Worm (Caenorhabditis elegans) whole organism, L4 larva: ENCODE measurements around the gene W03D2.9.

Experiments
- F10B5.3 ChIP-seq: sonication (generic microtip); optimal IDR thresholded peaks from 2 replicates; lab custom pipeline; 2016; ENCODE audit warnings: mild to moderate bottlenecking, missing genetic modification characterization, missing compliant biosample characterization
- ZK337.2 ChIP-seq: fragments of 200-800 bp; sonication (Bioruptor generic); IDR thresholded peaks from 2 replicates; pipeline ENCODE4 v1.3.6; 2022; ENCODE audit warnings: missing genetic modification reagents, missing genetic modification characterization, missing compliant biosample characterization
- aha-1 ChIP-seq: fragments of 150-350 bp; peaks from one replicate; lab custom pipeline; 2014; ENCODE audit warnings: missing biosample characterization, missing genetic modification characterization
- ama-1 ChIP-seq: fragments of 150-350 bp; optimal IDR thresholded peaks from 2 replicates; lab custom pipeline; 2014; ENCODE audit warnings: inconsistent platforms, mixed read lengths
- ces-1 ChIP-seq: fragments of 150-350 bp; sonication (generic microtip); optimal IDR thresholded peaks from 4 replicates; lab custom pipeline; 2014; ENCODE audit warnings: missing biosample characterization, missing genetic modification reagents, missing genetic modification characterization
- daf-16 ChIP-seq, 3 experiments: sonication (generic microtip); optimal IDR thresholded peaks; 2 replicates each; lab custom pipeline; 2016 to 2017; ENCODE audit warnings: missing genetic modification characterization in 3 of 3, missing genetic modification reagents in 3 of 3, mild to moderate bottlenecking in 2 of 3, missing compliant biosample characterization in 2 of 3, missing biosample characterization in 1 of 3, moderate library complexity in 1 of 3
- dmd-6 ChIP-seq: fragments of 200-800 bp; sonication (Bioruptor generic); IDR thresholded peaks from 2 replicates; pipeline ENCODE4 v1.3.6; 2022; ENCODE audit warnings: missing genetic modification reagents, missing genetic modification characterization, missing compliant biosample characterization
- dmd-8 ChIP-seq: fragments of 200-800 bp; sonication (Bioruptor generic); IDR thresholded peaks from 2 replicates; pipeline ENCODE4 v1.3.6; 2022; ENCODE audit warnings: missing genetic modification characterization, missing compliant biosample characterization
- dpl-1 ChIP-seq: fragments of 150-350 bp; optimal IDR thresholded peaks from 2 replicates; lab custom pipeline; 2014; ENCODE audit warnings: missing biosample characterization, missing genetic modification reagents, missing genetic modification characterization
- dve-1 ChIP-seq: sonication (generic microtip); optimal IDR thresholded peaks from 2 replicates; lab custom pipeline; 2017; ENCODE audit warnings: antibody characterized with exemption, mild to moderate bottlenecking, missing genetic modification characterization, missing compliant biosample characterization; ENCODE audit not compliant: insufficient read depth
- egl-43 ChIP-seq: fragments of 200-800 bp; sonication (Bioruptor generic); IDR thresholded peaks from 2 replicates; pipeline ENCODE4 v1.3.6; 2022; ENCODE audit warnings: missing genetic modification reagents, missing genetic modification characterization, missing compliant biosample characterization
- gei-8 ChIP-seq: fragments of 200-800 bp; sonication (Bioruptor generic); optimal IDR thresholded peaks from 2 replicates; lab custom pipeline; 2018; ENCODE audit warnings: mild to moderate bottlenecking, missing genetic modification characterization, missing compliant biosample characterization
- hlh-11 ChIP-seq: fragments of 200-800 bp; sonication (Bioruptor generic); optimal IDR thresholded peaks from 2 replicates; lab custom pipeline; 2018; ENCODE audit warnings: mild to moderate bottlenecking, missing genetic modification characterization, missing compliant biosample characterization
- hlh-30 ChIP-seq: sonication (generic microtip); optimal IDR thresholded peaks from 2 replicates; lab custom pipeline; 2017; ENCODE audit warnings: antibody characterized with exemption, mild to moderate bottlenecking, missing genetic modification characterization, missing compliant biosample characterization; ENCODE audit not compliant: insufficient read depth
- lin-1 ChIP-seq: fragments of 200-800 bp; sonication (Bioruptor generic); IDR thresholded peaks from 2 replicates; pipeline ENCODE4 v1.3.6; 2022; ENCODE audit warnings: missing genetic modification reagents, missing genetic modification characterization, missing compliant biosample characterization
- lin-15B ChIP-seq: fragments of 150-350 bp; sonication (generic microtip); optimal IDR thresholded peaks from 3 replicates; lab custom pipeline; 2014; ENCODE audit warnings: missing biosample characterization, missing genetic modification characterization
- lsy-2 ChIP-seq, 2 experiments: fragments of 150-350 bp in 1 of 2; sonication (generic microtip) in 1 of 2; optimal IDR thresholded peaks; 2 replicates each; lab custom pipeline; 2014 to 2017; ENCODE audit warnings: missing biosample characterization in 2 of 2, missing genetic modification characterization in 2 of 2
- mep-1 ChIP-seq: fragments of 150-350 bp; sonication (generic microtip); optimal IDR thresholded peaks from 3 replicates; lab custom pipeline; 2014; ENCODE audit warnings: missing biosample characterization, missing genetic modification characterization
- mxl-3 ChIP-seq: fragments of 200-800 bp; sonication (Bioruptor generic); optimal IDR thresholded peaks from 2 replicates; lab custom pipeline; 2018; ENCODE audit warnings: mild to moderate bottlenecking, missing genetic modification characterization, missing compliant biosample characterization
- nhr-102 ChIP-seq: sonication (generic microtip); optimal IDR thresholded peaks from 2 replicates; lab custom pipeline; 2016; ENCODE audit warnings: mild to moderate bottlenecking, missing genetic modification characterization, moderate library complexity, missing compliant biosample characterization
- nhr-237 ChIP-seq: sonication (generic microtip); optimal IDR thresholded peaks from 2 replicates; lab custom pipeline; 2017; ENCODE audit warnings: missing biosample characterization, missing genetic modification characterization
- nhr-28 ChIP-seq: fragments of 150-350 bp; optimal IDR thresholded peaks from 2 replicates; lab custom pipeline; 2014; ENCODE audit warnings: missing biosample characterization, missing genetic modification characterization
- nhr-6 ChIP-seq: fragments of 150-350 bp; optimal IDR thresholded peaks from 2 replicates; lab custom pipeline; 2014; ENCODE audit warnings: missing biosample characterization, missing genetic modification characterization
- nhr-77 ChIP-seq: fragments of 150-350 bp; optimal IDR thresholded peaks from 2 replicates; lab custom pipeline; 2014; ENCODE audit warnings: missing biosample characterization, missing genetic modification characterization
- php-3 ChIP-seq: fragments of 200-800 bp; sonication (Bioruptor generic); IDR thresholded peaks from 2 replicates; pipeline ENCODE4 v1.3.6; 2022; ENCODE audit warnings: missing genetic modification reagents, missing genetic modification characterization, missing compliant biosample characterization
- rbr-2 ChIP-seq: sonication (generic microtip); optimal IDR thresholded peaks from 2 replicates; lab custom pipeline; 2016; ENCODE audit warnings: missing genotype, missing genetic modification characterization, missing compliant biosample characterization
- snpc-1.2 ChIP-seq: fragments of 200-800 bp; sonication (Bioruptor generic); IDR thresholded peaks from 2 replicates; pipeline ENCODE4 v1.3.6; 2022; ENCODE audit warnings: missing genetic modification reagents, missing genetic modification characterization, missing compliant biosample characterization
- tag-97 ChIP-seq: fragments of 200-800 bp; sonication (Bioruptor generic); IDR thresholded peaks from 2 replicates; pipeline ENCODE4 v1.3.6; 2022; ENCODE audit warnings: missing genetic modification characterization, missing compliant biosample characterization
- tra-1 ChIP-seq: fragments of 200-800 bp; sonication (Bioruptor generic); IDR thresholded peaks from 2 replicates; pipeline ENCODE4 v1.3.6; 2022; ENCODE audit warnings: missing genetic modification reagents, missing genetic modification characterization, missing compliant biosample characterization
- unc-39 ChIP-seq: sonication (generic microtip); optimal IDR thresholded peaks from 2 replicates; lab custom pipeline; 2017; ENCODE audit warnings: missing biosample characterization, missing genetic modification characterization
- unc-62 ChIP-seq, 3 experiments: fragments of 150-350 bp in 1 of 3; sonication (generic microtip); optimal IDR thresholded peaks in 2 of 3; peaks in 1 of 3; 1 replicate in 1 of 3; 2 replicates in 2 of 3; lab custom pipeline; 2014 to 2017; ENCODE audit warnings: missing biosample characterization in 3 of 3, missing genetic modification characterization in 3 of 3, missing genetic modification reagents in 3 of 3, missing genotype in 1 of 3
- zfp-2 ChIP-seq: sonication (generic microtip); optimal IDR thresholded peaks from 2 replicates; lab custom pipeline; 2016; ENCODE audit warnings: mild to moderate bottlenecking, missing genetic modification characterization, missing compliant biosample characterization
- zip-11 ChIP-seq: fragments of 200-800 bp; sonication (Bioruptor generic); IDR thresholded peaks from 2 replicates; pipeline ENCODE4 v1.3.6; 2022; ENCODE audit warnings: missing genetic modification characterization, missing compliant biosample characterization

W03D2.9 gene

ce11 chrIV:4085022-4085421 lies 10.5 kb upstream of the W03D2.9 start:
- TF ChIP-seq dmd-6 (GFP tag; lab: Robert Waterston, UW) (peak; percentile 29; the same call in 1 of the 2 replicates), lsy-2 (tag; optimal IDR thresholded peaks at IDR 0.05; lab: Kevin White, UChicago) (peak in 1 of 2 experiments; percentile 17), hlh-30 (tag; lab: Kevin White, UChicago) (peak; percentile 47), daf-16 (GFP tag; optimal IDR thresholded peaks at IDR 0.05; lab: Kevin White, UChicago) (no peak), daf-16 (tag; optimal IDR thresholded peaks at IDR 0.05; lab: Kevin White, UChicago) (peak; percentile 83), dve-1 (peak; percentile 52), nhr-77 (tag; lab: Kevin White, UChicago) (peak; percentile 23), hlh-11 (tag; lab: Kevin White, UChicago) (peak; percentile 23), rbr-2 (tag; lab: Kevin White, UChicago) (no peak), mep-1 (tag; lab: Kevin White, UChicago) (peak; percentile 7), dmd-8 (GFP tag; lab: Robert Waterston, UW) (no peak), ama-1 (lab: Kevin White, UChicago) (no peak), nhr-28 (tag; lab: Kevin White, UChicago) (peak; percentile 35)

- TF ChIP-seq nhr-237 (tag; lab: Kevin White, UChicago) = no peak
- TF ChIP-seq nhr-102 (tag; lab: Kevin White, UChicago) = no peak
- TF ChIP-seq egl-43 = no peak
- TF ChIP-seq php-3 (GFP tag; lab: Robert Waterston, UW) = no peak
- TF ChIP-seq zfp-2 (tag; lab: Kevin White, UChicago) = no peak
Measured at ce11 chrIV:4084109-4084508, 9.6 kb upstream of the W03D2.9 start, which contains the start of gene C35B1.5. TSS of gene C35B1.5 (minus strand) at chrIV:4084209.

DNA sequence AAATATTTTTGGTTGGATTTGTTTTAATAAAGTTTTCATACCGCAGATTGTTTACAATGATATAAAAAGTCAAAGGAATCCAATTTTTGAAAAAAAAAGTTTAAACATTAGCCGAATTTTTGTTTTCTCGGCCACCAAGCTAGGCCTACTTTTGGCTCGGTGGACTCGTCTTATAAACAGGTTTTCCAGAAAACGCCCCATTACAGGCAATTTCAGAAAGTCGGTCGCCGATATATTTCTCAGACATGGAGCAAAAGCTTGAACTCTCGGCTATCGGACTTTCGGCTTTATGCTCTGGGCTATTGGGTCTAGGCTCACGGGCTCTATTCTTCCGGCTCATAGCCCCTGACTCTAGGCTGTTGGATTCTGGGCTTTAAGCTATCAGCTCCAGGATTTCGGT lies 8.6 kb upstream of the W03D2.9 start:
- TF ChIP-seq aha-1 (tag; lab: Kevin White, UChicago) (peak; percentile 44), lin-1 (GFP tag; lab: Robert Waterston, UW) (no peak), nhr-102 (tag; lab: Kevin White, UChicago) (peak; percentile 42), ces-1 (no peak), gei-8 (GFP tag; lab: Kevin White, UChicago) (no peak), daf-16 (GFP tag; optimal IDR thresholded peaks at IDR 0.05; lab: Kevin White, UChicago) (no peak), daf-16 (tag; optimal IDR thresholded peaks at IDR 0.05; lab: Kevin White, UChicago) (peak; percentile 2)
- TF ChIP-seq, all 104 proteins: peak for 3

- TF ChIP-seq unc-62 (GFP tag; optimal IDR thresholded peaks at IDR 0.05 in 1 of 2; lab: Kevin White, UChicago) = peak in 1 of 2 experiments; percentile 93
- no peak for TF ChIP-seq unc-62 (tag; optimal IDR thresholded peaks at IDR 0.05; lab: Kevin White, UChicago)
- TF ChIP-seq lin-15B (tag; lab: Kevin White, UChicago) = no peak
Measured at ce11 chrIV:4082599-4082998, 8.1 kb upstream of the W03D2.9 start.

DNA sequence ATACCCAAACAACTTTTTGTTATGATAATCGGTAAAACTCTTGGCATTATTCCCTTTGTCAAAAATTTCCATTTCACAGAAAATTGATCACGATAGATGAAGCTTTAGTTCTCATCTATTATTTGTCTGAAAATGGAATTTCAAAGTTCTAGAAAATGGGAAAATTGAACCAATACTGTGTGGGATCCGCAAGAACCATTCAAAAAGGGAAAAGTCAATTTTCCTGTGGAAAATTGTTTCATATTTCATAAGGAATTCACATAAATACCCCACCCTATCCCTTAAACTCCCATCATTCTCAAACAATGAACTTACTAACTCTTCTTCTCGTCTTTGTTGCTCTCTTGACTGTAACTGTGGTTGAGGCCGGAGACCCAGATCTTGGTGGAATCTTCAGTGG lies 6.3 kb upstream of the W03D2.9 start, which contains the start of the genes C35B1.9 and C35B1.3:
Gene C35B1.9, minus strand, starts transcription at position 101 of the 400 bp plus-strand sequence.
Gene C35B1.3, plus strand, starts transcription at position 306 of the 400 bp plus-strand sequence.
- peak in 1 of 2 experiments; percentile 11 for TF ChIP-seq unc-62 (GFP tag; optimal IDR thresholded peaks at IDR 0.05 in 1 of 2; lab: Kevin White, UChicago)
- TF ChIP-seq unc-62 (tag; optimal IDR thresholded peaks at IDR 0.05; lab: Kevin White, UChicago) = no peak
- TF ChIP-seq nhr-6 (tag; lab: Kevin White, UChicago) = no peak

DNA sequence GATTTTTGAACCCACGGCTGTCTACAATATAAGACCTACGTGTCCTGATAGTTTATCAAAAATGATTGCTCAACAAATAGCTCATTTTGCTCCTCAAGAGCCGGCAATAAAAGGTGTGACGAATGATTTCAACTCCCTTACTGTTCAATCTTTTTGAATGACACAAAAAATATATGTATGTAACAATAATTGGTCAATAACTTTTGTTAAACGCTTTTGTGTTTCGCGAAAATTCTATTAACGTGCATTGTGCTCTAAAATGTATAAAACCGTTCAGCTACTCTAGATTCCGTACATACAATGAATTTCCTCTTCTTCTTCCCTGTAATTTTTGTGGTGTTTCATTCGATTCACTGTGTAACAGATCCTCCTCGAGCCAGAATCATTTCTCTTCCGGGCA lies 5.0 kb upstream of the W03D2.9 start, which contains the start of gene C35B1.4:
Gene C35B1.4, plus strand, starts transcription at position 301 of the 400 bp plus-strand sequence.
- no peak for TF ChIP-seq zip-11 (GFP tag; lab: Robert Waterston, UW)
- no peak for TF ChIP-seq snpc-1.2 (GFP tag; lab: Robert Waterston, UW)
- no peak for TF ChIP-seq dpl-1 (GFP tag; lab: Kevin White, UChicago)
- no peak for TF ChIP-seq ama-1 (lab: Kevin White, UChicago)
- no peak for TF ChIP-seq aha-1 (tag; lab: Kevin White, UChicago)
- no peak for TF ChIP-seq tag-97 (GFP tag; lab: Robert Waterston, UW)
- TF ChIP-seq nhr-28 (tag; lab: Kevin White, UChicago) = no peak
- TF ChIP-seq ZK337.2 (GFP tag; lab: Robert Waterston, UW) = no peak
- no peak for TF ChIP-seq F10B5.3 (tag; lab: Kevin White, UChicago)
- TF ChIP-seq mxl-3 (GFP tag; lab: Kevin White, UChicago) = no peak
- TF ChIP-seq tra-1 = no peak
- TF ChIP-seq unc-39 (tag; lab: Kevin White, UChicago) = no peak
